Worm (Caenorhabditis elegans): ENCODE results near the gene F59A6.13.

DNA sequence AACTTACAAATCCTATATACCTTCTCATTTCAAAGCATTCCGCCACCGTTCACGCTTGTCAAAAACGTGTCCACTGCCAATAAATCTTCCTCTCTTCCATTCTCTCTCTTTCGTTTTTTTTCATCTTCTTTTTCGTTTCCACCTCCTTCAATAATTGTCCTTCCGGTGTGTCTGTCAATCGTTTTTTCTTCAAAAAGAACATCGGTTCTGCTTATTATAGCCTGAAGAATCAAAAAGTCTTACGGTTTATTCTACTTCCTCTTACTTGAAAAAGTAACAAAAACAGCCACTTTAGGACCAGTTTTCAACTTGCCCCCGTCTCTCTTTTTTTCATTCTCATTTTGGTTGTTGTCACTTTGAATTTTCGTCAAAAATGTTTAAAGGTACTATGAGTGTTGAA is 26.6 kb downstream of the F59A6.13 start:
- no peak for TF ChIP-seq sup-37 (GFP tag; optimal IDR thresholded peaks at IDR 0.05)
- TF ChIP-seq egl-27 (tag; optimal IDR thresholded peaks at IDR 0.05), result no peak
- TF ChIP-seq zag-1 (tag; optimal IDR thresholded peaks at IDR 0.05), result no peak
- peak in 1 of 2 experiments; percentile 15 for TF ChIP-seq lin-35 (GFP tag; optimal IDR thresholded peaks at IDR 0.05)
- no peak for TF ChIP-seq mdl-1 (tag; optimal IDR thresholded peaks at IDR 0.05)
- TF ChIP-seq fkh-10 (GFP tag; optimal IDR thresholded peaks at IDR 0.05), result no peak
- TF ChIP-seq aly-2 (tag; optimal IDR thresholded peaks at IDR 0.05), result no peak
- TF ChIP-seq nhr-12 (tag; optimal IDR thresholded peaks at IDR 0.05), result no peak
